Fruit fly (Drosophila melanogaster): ENCODE measurements around the gene VhaPPA1-1.

Gene VhaPPA1-1

dm6 chr3R:14879207-14879863 is 24.5 kb downstream of the VhaPPA1-1 start, which contains the start of gene CG3631 (continued):
- peak; percentile 39 for TF ChIP-seq zf30C (GFP tag; optimal IDR thresholded peaks at IDR 0.05)
- no peak for TF ChIP-seq sqz (GFP tag; optimal IDR thresholded peaks at IDR 0.05)
- no peak for TF ChIP-seq CG15601 (tag; optimal IDR thresholded peaks at IDR 0.05)
- no peak for TF ChIP-seq CG2202 (tag; optimal IDR thresholded peaks at IDR 0.05)
- no peak for TF ChIP-seq NC2α (GFP tag; optimal IDR thresholded peaks at IDR 0.05)
- TF ChIP-seq CG33213 (GFP tag; optimal IDR thresholded peaks at IDR 0.05): no peak
- no peak for TF ChIP-seq crol (GFP tag; IDR thresholded peaks at IDR 0.05)
- no peak for TF ChIP-seq CG6254 (GFP tag; optimal IDR thresholded peaks at IDR 0.05)
- TF ChIP-seq dmrt11E (tag; optimal IDR thresholded peaks at IDR 0.05): no peak
- TF ChIP-seq Camta (GFP tag; optimal IDR thresholded peaks at IDR 0.05): no peak
- no peak for TF ChIP-seq pum (GFP tag; optimal IDR thresholded peaks at IDR 0.05)
- TF ChIP-seq her (GFP tag; optimal IDR thresholded peaks at IDR 0.05): no peak
- TF ChIP-seq tap (tag; optimal IDR thresholded peaks at IDR 0.05): no peak
- no peak for TF ChIP-seq CG1792 (GFP tag; optimal IDR thresholded peaks at IDR 0.05)
- no peak for TF ChIP-seq CG3281 (GFP tag; optimal IDR thresholded peaks at IDR 0.05)
- TF ChIP-seq Drgx (GFP tag; IDR thresholded peaks at IDR 0.05): 0 out of 2 replicates have a peak, but pooled peaks have one; percentile 16
- peak; percentile 20 for TF ChIP-seq Hmr (GFP tag; optimal IDR thresholded peaks at IDR 0.05)
- TF ChIP-seq CG16813 (GFP tag; IDR thresholded peaks at IDR 0.05; ENCODE audit: partially characterized antibody): 0 out of 3 replicates have a peak, but pooled peaks have one; percentile 11
- peak; percentile 29 for TF ChIP-seq Ets97D (GFP tag; optimal IDR thresholded peaks at IDR 0.05)
- no peak for TF ChIP-seq so (GFP tag; IDR thresholded peaks at IDR 0.05)
- TF ChIP-seq gro (GFP tag; optimal IDR thresholded peaks at IDR 0.05): no peak
- no peak for TF ChIP-seq kay (GFP tag; optimal IDR thresholded peaks at IDR 0.05)
- no peak for TF ChIP-seq HHEX (GFP tag; optimal IDR thresholded peaks at IDR 0.05)
- 0 out of 2 replicates have a peak, but pooled peaks have one; percentile 17 for TF ChIP-seq bbx (GFP tag; IDR thresholded peaks at IDR 0.05; ENCODE audit: partially characterized antibody)
- TF ChIP-seq CG10366 (GFP tag; IDR thresholded peaks at IDR 0.05): no peak
- TF ChIP-seq CG2199 (GFP tag; IDR thresholded peaks at IDR 0.05): no peak
- TF ChIP-seq dati (GFP tag; IDR thresholded peaks at IDR 0.05): no peak
- no peak for TF ChIP-seq CG12942 (GFP tag; optimal IDR thresholded peaks at IDR 0.05)
- TF ChIP-seq CG14860 (GFP tag; IDR thresholded peaks at IDR 0.05; ENCODE audit: partially characterized antibody): no peak
- no peak for TF ChIP-seq Fer2 (tag; optimal IDR thresholded peaks at IDR 0.05)
- TF ChIP-seq CG17829 (tag; optimal IDR thresholded peaks at IDR 0.05): peak; percentile 5
- no peak for TF ChIP-seq CG2875 (GFP tag; optimal IDR thresholded peaks at IDR 0.05)
- no peak for TF ChIP-seq CG15011 (GFP tag; optimal IDR thresholded peaks at IDR 0.05)
- TF ChIP-seq dm (GFP tag; optimal IDR thresholded peaks at IDR 0.05): peak; percentile 65
- TF ChIP-seq CG11723 (GFP tag; optimal IDR thresholded peaks at IDR 0.05): no peak
- no peak for TF ChIP-seq MESR4 (GFP tag; optimal IDR thresholded peaks at IDR 0.05)
- TF ChIP-seq CG3407 (GFP tag; optimal IDR thresholded peaks at IDR 0.05): no peak
- TF ChIP-seq Lpt (GFP tag; optimal IDR thresholded peaks at IDR 0.05): no peak
- no peak for TF ChIP-seq Xrp1 (GFP tag; IDR thresholded peaks at IDR 0.05)
- TF ChIP-seq CG11696 (GFP tag; IDR thresholded peaks at IDR 0.05): no peak
- 0 out of 4 replicates have a peak, but pooled peaks have one; percentile 31 for TF ChIP-seq Dll (GFP tag; IDR thresholded peaks at IDR 0.05; ENCODE audit: partially characterized antibody)
- TF ChIP-seq unc-4 (GFP tag; IDR thresholded peaks at IDR 0.05; ENCODE audit: partially characterized antibody): peak; percentile 49; the same call in 1 of the 2 replicates
- TF ChIP-seq CG8359 (GFP tag; optimal IDR thresholded peaks at IDR 0.05; ENCODE audit: borderline replicate concordance): no peak
- TF ChIP-seq Mad (GFP tag; optimal IDR thresholded peaks at IDR 0.05): no peak
- no peak for TF ChIP-seq CG1233 (GFP tag; optimal IDR thresholded peaks at IDR 0.05)
- peak; percentile 81 for TF ChIP-seq CG17385 (GFP tag; optimal IDR thresholded peaks at IDR 0.05)
- TF ChIP-seq croc (GFP tag; conservative IDR thresholded peaks at IDR 0.05): no peak
- no peak for TF ChIP-seq C15 (GFP tag; IDR thresholded peaks at IDR 0.05)
- no peak for TF ChIP-seq ranshi (GFP tag; IDR thresholded peaks at IDR 0.05)
- TF ChIP-seq CG8478 (optimal IDR thresholded peaks at IDR 0.05): no peak

Measured in whole organism, embryonic.